Worm (Caenorhabditis elegans): ENCODE data around the gene scyl-1.

DNA sequence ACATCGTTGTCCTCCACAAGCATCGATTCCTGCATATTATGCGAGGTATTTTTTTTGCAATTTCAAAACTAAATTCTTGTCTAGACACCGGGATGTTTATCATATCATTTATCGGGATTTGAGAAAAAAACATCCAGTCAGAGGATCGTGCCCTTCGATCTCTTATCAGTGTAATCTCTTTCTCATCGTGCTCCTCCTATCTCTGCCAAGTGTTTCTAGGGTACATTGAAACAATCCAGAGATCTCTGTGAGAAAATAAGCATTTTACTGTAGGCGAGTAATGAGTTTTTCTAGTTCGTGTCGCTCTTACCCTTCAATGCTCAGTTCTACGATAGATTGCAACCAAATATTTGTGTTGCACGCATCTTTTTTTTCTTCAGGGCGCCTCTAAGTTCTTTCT lies 47.0 kb upstream of the scyl-1 start:
- TF ChIP-seq skn-1 (tag; optimal IDR thresholded peaks at IDR 0.05) (no peak), snpc-4 (tag; optimal IDR thresholded peaks at IDR 0.05) (no peak), ztf-11 (tag; optimal IDR thresholded peaks at IDR 0.05) (no peak), aly-2 (tag; optimal IDR thresholded peaks at IDR 0.05) (no peak)

All from whole organism, L2 larva.